Fruit fly (Drosophila melanogaster) whole organism, prepupa: ENCODE measurements around the gene CG42375.

Source experiments
- Blimp-1 ChIP-seq: fragments of 200-800 bp; sonication (Bioruptor generic); optimal IDR thresholded peaks from 3 replicates; lab custom pipeline; 2017; ENCODE audit warnings: missing biosample characterization, missing genetic modification characterization, mild to moderate bottlenecking, moderate library complexity, missing genetic modification reagents
- CG10631 ChIP-seq: fragments of 200-800 bp; sonication (Bioruptor generic); optimal IDR thresholded peaks from 2 replicates; lab custom pipeline; 2016; ENCODE audit warnings: missing biosample characterization, missing genetic modification characterization
- CG10669 ChIP-seq: fragments of 200-800 bp; sonication (Bioruptor generic); optimal IDR thresholded peaks from 3 replicates; lab custom pipeline; 2018; ENCODE audit warnings: missing biosample characterization, mild to moderate bottlenecking, missing genetic modification characterization, moderate library complexity
- CG11294 ChIP-seq: fragments of 200-800 bp; sonication (Bioruptor generic); IDR thresholded peaks from 2 replicates; pipeline ENCODE4 v1.3.6; 2022; ENCODE audit warnings: missing biosample characterization, missing genetic modification characterization
- CG11902 ChIP-seq: fragments of 200-800 bp; sonication (Bioruptor generic); optimal IDR thresholded peaks from 3 replicates; lab custom pipeline; 2016; ENCODE audit warnings: missing biosample characterization, missing genetic modification characterization
- CG3032 ChIP-seq: fragments of 200-800 bp; optimal IDR thresholded peaks from 2 replicates; lab custom pipeline; 2019; ENCODE audit warnings: missing biosample characterization, mild to moderate bottlenecking, missing genetic modification characterization, moderate library complexity
- CG32006 ChIP-seq: fragments of 200-800 bp; sonication (Bioruptor generic); optimal IDR thresholded peaks from 3 replicates; lab custom pipeline; 2017; ENCODE audit warnings: missing biosample characterization, mild to moderate bottlenecking, missing genetic modification characterization
- CG34406 ChIP-seq: fragments of 200-800 bp; sonication (Bioruptor generic); optimal IDR thresholded peaks from 3 replicates; lab custom pipeline; 2016; ENCODE audit warnings: missing biosample characterization, missing genetic modification characterization
- CG3919 ChIP-seq: fragments of 200-800 bp; sonication (Bioruptor generic); optimal IDR thresholded peaks from 3 replicates; lab custom pipeline; 2016; ENCODE audit warnings: missing biosample characterization, missing genetic modification characterization
- CG4318 ChIP-seq: fragments of 200-800 bp; sonication (Bioruptor generic); optimal IDR thresholded peaks from 3 replicates; lab custom pipeline; 2017; ENCODE audit warnings: missing biosample characterization, mild to moderate bottlenecking, missing genetic modification characterization
- CG6163 ChIP-seq: fragments of 200-800 bp; sonication (Bioruptor generic); IDR thresholded peaks from 3 replicates; pipeline ENCODE4 v1.3.6; 2022; ENCODE audit warnings: missing biosample characterization, missing genetic modification characterization
- CG6276 ChIP-seq: fragments of 200-800 bp; sonication (Bioruptor generic); optimal IDR thresholded peaks from 2 replicates; lab custom pipeline; 2017; ENCODE audit warnings: missing biosample characterization, mild to moderate bottlenecking, missing genetic modification characterization
- CG6808 ChIP-seq: fragments of 200-800 bp; sonication (Bioruptor generic); optimal IDR thresholded peaks from 3 replicates; lab custom pipeline; 2017; ENCODE audit warnings: missing biosample characterization, missing genetic modification characterization, mild to moderate bottlenecking, moderate library complexity, missing genetic modification reagents
- CG6854 ChIP-seq: fragments of 200-800 bp; sonication (Bioruptor generic); optimal IDR thresholded peaks from 2 replicates; lab custom pipeline; 2017; ENCODE audit warnings: missing biosample characterization, mild to moderate bottlenecking, missing genetic modification characterization
- CG7368 ChIP-seq: fragments of 200-800 bp; sonication (Bioruptor generic); optimal IDR thresholded peaks from 3 replicates; lab custom pipeline; 2016; ENCODE audit warnings: missing biosample characterization, missing genetic modification characterization
- CG8119 ChIP-seq: fragments of 200-800 bp; sonication (Bioruptor generic); IDR thresholded peaks from 3 replicates; pipeline ENCODE4 v1.3.6; 2022; ENCODE audit warnings: missing biosample characterization, missing genetic modification characterization
- CG9139 ChIP-seq: fragments of 200-800 bp; sonication (Bioruptor generic); optimal IDR thresholded peaks from 3 replicates; lab custom pipeline; 2017; ENCODE audit warnings: missing biosample characterization, mild to moderate bottlenecking, missing genetic modification characterization
- Eip75B ChIP-seq: fragments of 200-800 bp; sonication (Bioruptor generic); optimal IDR thresholded peaks from 3 replicates; lab custom pipeline; 2016; ENCODE audit warnings: missing biosample characterization, missing genetic modification characterization
- Eip78C ChIP-seq: fragments of 200-800 bp; sonication (Bioruptor generic); peaks from one replicate; lab custom pipeline; 2016; ENCODE audit warnings: missing biosample characterization, missing genetic modification characterization
- Eip93F ChIP-seq: fragments of 200-800 bp; sonication (Bioruptor generic); optimal IDR thresholded peaks from 2 replicates; lab custom pipeline; 2016; ENCODE audit warnings: missing biosample characterization, mild to moderate bottlenecking, missing genetic modification characterization
- Ets21C ChIP-seq: fragments of 200-800 bp; sonication (Bioruptor generic); optimal IDR thresholded peaks from 3 replicates; lab custom pipeline; 2016; ENCODE audit warnings: missing biosample characterization, missing genetic modification characterization
- Ets96B ChIP-seq: fragments of 200-800 bp; optimal IDR thresholded peaks from 2 replicates; lab custom pipeline; 2019; ENCODE audit warnings: missing biosample characterization, mild to moderate bottlenecking, missing genetic modification characterization, moderate library complexity
- Gug ChIP-seq: fragments of 200-800 bp; sonication (Bioruptor generic); IDR thresholded peaks from 2 replicates; pipeline ENCODE4 v1.3.6; 2022; ENCODE audit warnings: missing biosample characterization, missing genetic modification characterization
- Hr4 ChIP-seq: fragments of 200-800 bp; sonication (Bioruptor generic); optimal IDR thresholded peaks from 3 replicates; lab custom pipeline; 2016; ENCODE audit warnings: missing biosample characterization, missing genetic modification characterization
- Lpt ChIP-seq: fragments of 200-800 bp; sonication (Bioruptor generic); optimal IDR thresholded peaks from 3 replicates; lab custom pipeline; 2016; ENCODE audit warnings: missing biosample characterization, missing genetic modification characterization
- OdsH ChIP-seq: fragments of 200-800 bp; sonication (Bioruptor generic); optimal IDR thresholded peaks from 3 replicates; lab custom pipeline; 2016; ENCODE audit warnings: missing biosample characterization, missing genetic modification characterization
- Smox ChIP-seq: fragments of 200-800 bp; sonication (Bioruptor generic); optimal IDR thresholded peaks from 3 replicates; lab custom pipeline; 2016; ENCODE audit warnings: missing biosample characterization, missing genetic modification characterization
- Sox102F ChIP-seq: fragments of 200-800 bp; sonication (Bioruptor generic); optimal IDR thresholded peaks from 2 replicates; lab custom pipeline; 2016; ENCODE audit warnings: missing biosample characterization, mild to moderate bottlenecking, missing genetic modification characterization
- Sox14 ChIP-seq: fragments of 200-800 bp; sonication (Bioruptor generic); optimal IDR thresholded peaks from 3 replicates; lab custom pipeline; 2016; ENCODE audit warnings: missing biosample characterization, missing genetic modification characterization
- Sox15 ChIP-seq: fragments of 200-800 bp; sonication (Bioruptor generic); optimal IDR thresholded peaks from 3 replicates; lab custom pipeline; 2016; ENCODE audit warnings: missing biosample characterization, missing genetic modification characterization
- acj6 ChIP-seq: fragments of 200-800 bp; sonication (Bioruptor generic); optimal IDR thresholded peaks from 3 replicates; lab custom pipeline; 2016; ENCODE audit warnings: missing biosample characterization, missing genetic modification characterization
- cyc ChIP-seq: fragments of 200-800 bp; sonication (Bioruptor generic); optimal IDR thresholded peaks from 3 replicates; lab custom pipeline; 2016; ENCODE audit warnings: missing biosample characterization, missing genetic modification characterization
- dac ChIP-seq: fragments of 200-800 bp; sonication (Bioruptor generic); optimal IDR thresholded peaks from 2 replicates; lab custom pipeline; 2017; ENCODE audit warnings: missing biosample characterization, mild to moderate bottlenecking, missing genetic modification characterization
- eg ChIP-seq: fragments of 200-800 bp; sonication (Bioruptor generic); IDR thresholded peaks from 3 replicates; pipeline ENCODE4 v1.3.6; 2022; ENCODE audit warnings: missing biosample characterization, missing genetic modification characterization
- fd85E ChIP-seq: fragments of 200-800 bp; sonication (Bioruptor generic); optimal IDR thresholded peaks from 3 replicates; lab custom pipeline; 2016; ENCODE audit warnings: missing biosample characterization, missing genetic modification characterization
- lz ChIP-seq: fragments of 200-800 bp; sonication (Bioruptor generic); optimal IDR thresholded peaks from 3 replicates; lab custom pipeline; 2016; ENCODE audit warnings: missing biosample characterization, missing genetic modification characterization
- pdm3 ChIP-seq: fragments of 200-800 bp; sonication (Bioruptor generic); optimal IDR thresholded peaks from 3 replicates; lab custom pipeline; 2016; ENCODE audit warnings: missing biosample characterization, missing genetic modification characterization
- salr ChIP-seq, 2 experiments: fragments of 200-800 bp; sonication (Bioruptor generic); optimal IDR thresholded peaks; 3 replicates each; lab custom pipeline; 2016 to 2018; ENCODE audit warnings: missing biosample characterization in 2 of 2, missing genetic modification characterization in 2 of 2, mild to moderate bottlenecking in 1 of 2
- svp ChIP-seq: fragments of 200-800 bp; sonication (Bioruptor generic); peaks from one replicate; lab custom pipeline; 2016; ENCODE audit warnings: missing biosample characterization, missing genetic modification characterization
- topi ChIP-seq: fragments of 200-800 bp; sonication (Bioruptor generic); optimal IDR thresholded peaks from 3 replicates; lab custom pipeline; 2016; ENCODE audit warnings: missing biosample characterization, missing genetic modification characterization
- vri ChIP-seq: fragments of 200-800 bp; sonication (Bioruptor generic); optimal IDR thresholded peaks from 3 replicates; lab custom pipeline; 2016; ENCODE audit warnings: missing biosample characterization, mild to moderate bottlenecking, missing genetic modification characterization

Gene CG42375

dm6 chr3R:13780769-13781168 lies 1.3 kb downstream of the CG42375 start, which contains the start of gene CG9286:
Gene CG9286, plus strand, starts transcription at chr3R:13780964.
- TF ChIP-seq CG34406 (GFP tag; lab: Kevin White, UChicago) (no peak), salr (GFP tag; optimal IDR thresholded peaks at IDR 0.05; lab: Kevin White, UChicago) (no peak), CG10669 (GFP tag; lab: Kevin White, UChicago) (no peak), dac (no peak), CG11902 (GFP tag; lab: Kevin White, UChicago) (no peak), Gug (GFP tag; lab: Robert Waterston, UW) (no peak), topi (GFP tag; lab: Kevin White, UChicago) (no peak)

DNA sequence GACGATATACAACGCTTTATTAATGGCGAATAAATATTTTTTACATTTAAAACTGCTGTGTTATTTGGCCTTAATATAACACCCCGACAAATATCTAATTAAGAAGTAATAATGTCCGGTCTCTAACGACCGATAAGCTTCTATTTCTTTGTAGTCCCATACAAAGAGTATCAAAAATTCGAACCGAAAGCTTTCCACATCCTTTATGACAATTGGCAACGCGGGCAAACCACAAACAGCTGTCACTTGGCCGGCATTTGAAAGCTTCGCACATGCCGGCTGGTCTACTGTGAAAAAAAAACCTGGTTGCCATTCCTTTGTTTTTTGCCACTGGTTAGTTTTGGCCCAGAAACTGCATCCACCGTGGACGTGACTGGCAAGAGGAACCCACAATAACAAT lies 2.6 kb downstream of the CG42375 start, which contains the start of gene Dip-B:
Gene Dip-B (plus strand): TSS at position 254 of the 400 bp plus-strand sequence.
- TF ChIP-seq CG11294, result no peak
- TF ChIP-seq CG9139, result peak; percentile 21
- peak; percentile 16; the same call in 1 of the 3 replicates for TF ChIP-seq eg (GFP tag; lab: Robert Waterston, UW)

- TF ChIP-seq Eip78C (GFP tag; lab: Kevin White, UChicago), result peak; percentile 40
- peak; percentile 3 for TF ChIP-seq CG3919 (GFP tag; lab: Kevin White, UChicago)
- peak; percentile 12 for TF ChIP-seq Sox102F (GFP tag; lab: Kevin White, UChicago)
- no peak for TF ChIP-seq CG7368 (GFP tag; lab: Kevin White, UChicago)
- TF ChIP-seq Sox14 (GFP tag; lab: Kevin White, UChicago), result peak; percentile 65
Observed at dm6 chr3R:13782578-13782977, 3.2 kb downstream of the CG42375 start.

- TF ChIP-seq vri (GFP tag; lab: Kevin White, UChicago) (peak; percentile 83), svp (GFP tag; lab: Kevin White, UChicago) (peak; percentile 27), CG9139 (no peak)
- TF ChIP-seq, all 60 proteins: peak for 2
Observed at dm6 chr3R:13783397-13783796, 4.0 kb downstream of the CG42375 start.

- TF ChIP-seq Eip75B (GFP tag; lab: Kevin White, UChicago) (peak; percentile 54), Blimp-1 (GFP tag; lab: Kevin White, UChicago) (peak; percentile 1), Eip78C (GFP tag; lab: Kevin White, UChicago) (peak; percentile 29), CG6854 (GFP tag; lab: Kevin White, UChicago) (peak; percentile 87), cyc (GFP tag; lab: Kevin White, UChicago) (no peak), Eip93F (GFP tag; lab: Kevin White, UChicago) (no peak), CG6163 (GFP tag; lab: Robert Waterston, UW) (peak; percentile 58; the same call in 1 of the 3 replicates)
Observed at dm6 chr3R:13785895-13786294, 6.5 kb downstream of the CG42375 start.

dm6 chr3R:13788224-13788623 lies 8.8 kb downstream of the CG42375 start:
- TF ChIP-seq fd85E (no peak), CG6854 (GFP tag; lab: Kevin White, UChicago) (no peak), CG32006 (GFP tag; lab: Kevin White, UChicago) (peak; percentile 68), acj6 (peak; percentile 22), eg (GFP tag; lab: Robert Waterston, UW) (no peak; the same call in 2 of the 3 replicates), Sox15 (GFP tag; lab: Kevin White, UChicago) (no peak), CG10631 (GFP tag; lab: Kevin White, UChicago) (no peak), Ets21C (GFP tag; lab: Kevin White, UChicago) (no peak), CG11294 (no peak), Smox (GFP tag; lab: Kevin White, UChicago) (no peak), CG7368 (GFP tag; lab: Kevin White, UChicago) (no peak), CG4318 (GFP tag; lab: Kevin White, UChicago) (peak; percentile 41), CG8119 (peak; percentile 47), CG3032 (no peak), OdsH (peak; percentile 33), Eip93F (GFP tag; lab: Kevin White, UChicago) (no peak), Lpt (GFP tag; lab: Kevin White, UChicago) (peak; percentile 0), Eip78C (GFP tag; lab: Kevin White, UChicago) (peak; percentile 41), CG34406 (GFP tag; lab: Kevin White, UChicago) (no peak), svp (GFP tag; lab: Kevin White, UChicago) (no peak), Ets96B (no peak), CG6808 (GFP tag; lab: Kevin White, UChicago) (no peak), CG3919 (GFP tag; lab: Kevin White, UChicago) (no peak), CG9139 (no peak), pdm3 (GFP tag; lab: Kevin White, UChicago) (no peak), Hr4 (GFP tag; lab: Kevin White, UChicago) (peak; percentile 18), CG6276 (GFP tag; lab: Kevin White, UChicago) (peak; percentile 52), CG6163 (GFP tag; lab: Robert Waterston, UW) (no peak), lz (GFP tag; lab: Kevin White, UChicago) (no peak)
- TF ChIP-seq, all 60 proteins: peak for 9
